Worm (Caenorhabditis elegans) whole organism, early embryonic: Measurements from ENCODE around the gene F52H3.6.

Experiments used
- B0310.2 ChIP-seq: sonication (generic microtip); optimal IDR thresholded peaks from 2 replicates; lab custom pipeline; 2016; ENCODE audit warnings: mild to moderate bottlenecking, missing genetic modification characterization, missing compliant biosample characterization
- F13C5.2 ChIP-seq: sonication (generic microtip); optimal IDR thresholded peaks from 2 replicates; lab custom pipeline; 2017; ENCODE audit warnings: mild to moderate bottlenecking, missing genetic modification characterization, inconsistent platforms, missing compliant biosample characterization
- aly-1 ChIP-seq: sonication (generic microtip); optimal IDR thresholded peaks from 2 replicates; lab custom pipeline; 2016; ENCODE audit warnings: missing genetic modification characterization, missing compliant biosample characterization
- ama-1 ChIP-seq: fragments of 150-350 bp; optimal IDR thresholded peaks from 2 replicates; lab custom pipeline; 2014
- ceh-13 ChIP-seq: fragments of 200-800 bp; sonication (Bioruptor generic); optimal IDR thresholded peaks from 2 replicates; lab custom pipeline; 2018; ENCODE audit warnings: mild to moderate bottlenecking, missing genetic modification characterization, missing compliant biosample characterization
- ceh-36 ChIP-seq: sonication (generic microtip); optimal IDR thresholded peaks from 2 replicates; lab custom pipeline; 2016; ENCODE audit warnings: missing genetic modification characterization, inconsistent platforms, missing compliant biosample characterization
- ets-7 ChIP-seq: sonication (generic microtip); optimal IDR thresholded peaks from 2 replicates; lab custom pipeline; 2016; ENCODE audit warnings: missing genotype, missing genetic modification characterization, missing compliant biosample characterization
- flt-1 ChIP-seq: fragments of 200-800 bp; sonication (Bioruptor generic); IDR thresholded peaks from 2 replicates; pipeline ENCODE4 v1.3.6; 2022; ENCODE audit warnings: missing genetic modification characterization, missing compliant biosample characterization
- hmbx-1 ChIP-seq: sonication (generic microtip); optimal IDR thresholded peaks from 2 replicates; lab custom pipeline; 2016; ENCODE audit warnings: mild to moderate bottlenecking, missing genetic modification characterization, missing compliant biosample characterization
- hmg-4 ChIP-seq: fragments of 200-800 bp; sonication (Bioruptor generic); optimal IDR thresholded peaks from 2 replicates; lab custom pipeline; 2018; ENCODE audit warnings: mild to moderate bottlenecking, missing genetic modification characterization, missing compliant biosample characterization
- hnd-1 ChIP-seq: sonication (generic microtip); optimal IDR thresholded peaks from 2 replicates; lab custom pipeline; 2016; ENCODE audit warnings: missing genetic modification characterization, missing compliant biosample characterization
- pes-1 ChIP-seq: fragments of 200-800 bp; sonication (Bioruptor generic); IDR thresholded peaks from 2 replicates; pipeline ENCODE4 v1.3.6; 2022; ENCODE audit warnings: missing genetic modification reagents, missing genetic modification characterization, missing compliant biosample characterization
- scrt-1 ChIP-seq: fragments of 200-800 bp; sonication (Bioruptor generic); IDR thresholded peaks from 2 replicates; pipeline ENCODE4 v1.3.6; 2022; ENCODE audit warnings: missing genetic modification characterization, missing compliant biosample characterization
- sea-1 ChIP-seq: fragments of 200-800 bp; sonication (Bioruptor generic); conservative IDR thresholded peaks from 2 replicates; pipeline ENCODE4 v1.3.6; 2022; ENCODE audit warnings: missing genetic modification characterization, missing compliant biosample characterization
- tbx-11 ChIP-seq: fragments of 200-800 bp; sonication (Bioruptor generic); IDR thresholded peaks from 2 replicates; pipeline ENCODE4 v1.3.6; 2022; ENCODE audit warnings: missing genetic modification characterization, missing compliant biosample characterization
- tbx-37 ChIP-seq: fragments of 200-800 bp; sonication (Bioruptor generic); conservative IDR thresholded peaks from 2 replicates; pipeline ENCODE4 v1.3.6; 2022; ENCODE audit warnings: missing genetic modification reagents, missing genetic modification characterization, missing compliant biosample characterization
- tra-4 ChIP-seq: sonication (generic microtip); optimal IDR thresholded peaks from 2 replicates; lab custom pipeline; 2017; ENCODE audit warnings: missing genetic modification characterization, missing compliant biosample characterization

F52H3.6 gene

DNA sequence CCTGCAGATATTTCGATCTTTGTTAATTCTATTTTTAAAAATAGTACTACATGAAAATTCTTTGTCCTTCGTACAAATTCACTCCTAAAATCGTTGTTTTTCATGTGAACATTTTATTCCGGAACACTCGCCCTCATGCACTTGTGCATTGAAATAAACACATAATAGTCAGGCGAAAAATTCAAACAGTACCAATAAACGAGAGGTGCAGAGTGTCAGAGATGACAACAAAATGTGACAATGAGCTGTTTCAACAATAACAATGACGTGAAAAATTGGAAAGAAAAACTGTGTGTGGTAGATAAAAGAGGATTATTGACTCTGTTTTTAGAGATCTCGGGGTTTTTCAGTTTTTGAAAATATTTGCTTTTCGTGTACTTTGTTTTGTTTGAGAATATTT lies at the start of gene F52H3.6:
Gene F52H3.6, minus strand, starts transcription at position 228 of the 400 bp plus-strand sequence.
- no peak for TF ChIP-seq pes-1 (GFP tag; lab: Robert Waterston, UW)
- no peak for TF ChIP-seq F13C5.2 (tag; lab: Kevin White, UChicago)
- TF ChIP-seq aly-1 (tag; lab: Kevin White, UChicago) = no peak
- TF ChIP-seq flt-1 (GFP tag; lab: Robert Waterston, UW) = no peak
- TF ChIP-seq B0310.2 (tag; lab: Kevin White, UChicago) = no peak
- TF ChIP-seq tbx-11 (GFP tag; lab: Robert Waterston, UW) = no peak
- TF ChIP-seq hnd-1 (tag; lab: Kevin White, UChicago) = no peak
- no peak for TF ChIP-seq tbx-37 (GFP tag; lab: Robert Waterston, UW)
- TF ChIP-seq hmg-4 (GFP tag; lab: Kevin White, UChicago) = no peak
- TF ChIP-seq ceh-13 (GFP tag; lab: Kevin White, UChicago) = no peak
- TF ChIP-seq sea-1 (GFP tag; lab: Robert Waterston, UW) = no peak
- TF ChIP-seq ets-7 = no peak
- TF ChIP-seq ama-1 (lab: Kevin White, UChicago) = no peak
- no peak for TF ChIP-seq hmbx-1 (tag; lab: Kevin White, UChicago)
- TF ChIP-seq tra-4 = no peak
- no peak for TF ChIP-seq ceh-36 (tag; lab: Kevin White, UChicago)
- TF ChIP-seq scrt-1 (GFP tag; lab: Robert Waterston, UW) = no peak

DNA sequence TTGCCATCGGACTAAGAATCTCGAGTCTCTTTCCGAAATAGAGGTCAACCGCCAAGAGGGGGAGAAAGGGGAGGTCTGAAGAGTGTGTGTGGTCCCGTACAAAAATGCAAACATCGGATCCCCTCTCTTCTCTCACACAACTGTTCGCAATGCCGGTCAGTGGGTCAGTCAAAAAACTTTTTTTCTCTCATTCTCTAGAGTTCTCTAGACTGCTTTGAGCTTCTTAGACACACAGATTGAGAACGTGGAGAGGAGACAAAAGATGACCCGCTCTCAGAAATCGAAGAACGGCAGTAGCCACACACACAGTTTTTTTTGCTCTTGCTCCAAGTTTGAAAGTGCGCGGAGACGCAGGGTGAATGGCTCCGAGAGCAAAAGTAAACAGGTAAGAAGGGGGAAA lies 47.6 kb upstream of the F52H3.6 start:
- TF ChIP-seq hmg-4 (GFP tag; lab: Kevin White, UChicago) = peak; percentile 67
- peak; percentile 29 for TF ChIP-seq B0310.2 (tag; lab: Kevin White, UChicago)
- TF ChIP-seq ama-1 (lab: Kevin White, UChicago) = no peak
- peak; percentile 49; the same call in 1 of the 2 replicates for TF ChIP-seq pes-1 (GFP tag; lab: Robert Waterston, UW)

DNA sequence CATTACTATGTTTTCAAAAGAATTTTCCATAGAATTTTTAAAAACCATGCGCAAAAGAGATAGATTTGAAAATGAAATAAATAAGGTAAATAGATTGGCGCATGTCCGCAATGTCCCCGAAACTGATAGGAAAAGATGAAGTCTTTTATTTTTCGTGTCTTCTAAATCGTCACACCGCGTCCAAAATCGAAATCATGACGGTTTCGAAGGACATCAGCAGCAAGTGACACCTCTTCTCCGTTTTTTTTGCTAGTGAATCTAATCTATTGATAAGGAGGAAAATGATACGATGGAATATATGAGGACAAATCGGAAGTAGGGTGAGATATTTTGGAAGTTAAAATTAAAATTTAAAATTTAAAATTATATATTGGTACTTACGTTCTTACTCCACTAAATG lies 45.8 kb upstream of the F52H3.6 start:
- no peak for TF ChIP-seq ets-7
- TF ChIP-seq tbx-11 (GFP tag; lab: Robert Waterston, UW) = no peak
- TF ChIP-seq scrt-1 (GFP tag; lab: Robert Waterston, UW) = no peak
- no peak for TF ChIP-seq hnd-1 (tag; lab: Kevin White, UChicago)
- TF ChIP-seq ama-1 (lab: Kevin White, UChicago) = no peak
- no peak for TF ChIP-seq hmbx-1 (tag; lab: Kevin White, UChicago)
- TF ChIP-seq hmg-4 (GFP tag; lab: Kevin White, UChicago) = no peak
- TF ChIP-seq ceh-13 (GFP tag; lab: Kevin White, UChicago) = no peak
- no peak for TF ChIP-seq F13C5.2 (tag; lab: Kevin White, UChicago)
- no peak for TF ChIP-seq flt-1 (GFP tag; lab: Robert Waterston, UW)
- TF ChIP-seq B0310.2 (tag; lab: Kevin White, UChicago) = no peak

DNA sequence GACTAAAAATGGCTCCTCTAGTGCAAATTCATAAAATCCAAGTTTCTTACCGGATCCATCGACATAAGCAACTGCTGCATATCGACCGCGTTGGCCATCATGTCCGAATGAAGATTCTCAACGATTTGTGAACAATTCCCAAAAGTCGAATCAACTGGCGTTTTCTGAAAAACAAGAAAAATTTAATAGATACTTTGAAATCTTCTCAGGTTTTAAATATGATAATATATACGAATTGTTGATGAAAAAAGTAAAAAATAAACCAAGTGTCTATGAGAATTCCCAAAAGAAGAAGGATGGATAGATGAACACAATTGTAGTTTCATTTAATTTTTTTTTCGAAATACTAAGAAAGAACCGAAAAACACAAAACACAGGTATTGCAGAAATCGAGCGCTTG lies 39.6 kb upstream of the F52H3.6 start, which contains the start of gene die-1:
Gene die-1, minus strand, starts transcription at position 101 of the 400 bp plus-strand sequence.
- no peak for TF ChIP-seq hnd-1 (tag; lab: Kevin White, UChicago)
- TF ChIP-seq hmg-4 (GFP tag; lab: Kevin White, UChicago) = no peak
- TF ChIP-seq tbx-11 (GFP tag; lab: Robert Waterston, UW) = no peak
- TF ChIP-seq hmbx-1 (tag; lab: Kevin White, UChicago) = no peak
- no peak for TF ChIP-seq ets-7
- TF ChIP-seq scrt-1 (GFP tag; lab: Robert Waterston, UW) = no peak
- TF ChIP-seq B0310.2 (tag; lab: Kevin White, UChicago) = no peak
- no peak for TF ChIP-seq aly-1 (tag; lab: Kevin White, UChicago)
- TF ChIP-seq sea-1 (GFP tag; lab: Robert Waterston, UW) = no peak
- no peak for TF ChIP-seq ceh-13 (GFP tag; lab: Kevin White, UChicago)
- TF ChIP-seq ama-1 (lab: Kevin White, UChicago) = no peak
- no peak for TF ChIP-seq flt-1 (GFP tag; lab: Robert Waterston, UW)
- TF ChIP-seq F13C5.2 (tag; lab: Kevin White, UChicago) = no peak
- no peak for TF ChIP-seq tra-4
- no peak for TF ChIP-seq tbx-37 (GFP tag; lab: Robert Waterston, UW)
- TF ChIP-seq ceh-36 (tag; lab: Kevin White, UChicago) = no peak
- TF ChIP-seq pes-1 (GFP tag; lab: Robert Waterston, UW) = no peak

DNA sequence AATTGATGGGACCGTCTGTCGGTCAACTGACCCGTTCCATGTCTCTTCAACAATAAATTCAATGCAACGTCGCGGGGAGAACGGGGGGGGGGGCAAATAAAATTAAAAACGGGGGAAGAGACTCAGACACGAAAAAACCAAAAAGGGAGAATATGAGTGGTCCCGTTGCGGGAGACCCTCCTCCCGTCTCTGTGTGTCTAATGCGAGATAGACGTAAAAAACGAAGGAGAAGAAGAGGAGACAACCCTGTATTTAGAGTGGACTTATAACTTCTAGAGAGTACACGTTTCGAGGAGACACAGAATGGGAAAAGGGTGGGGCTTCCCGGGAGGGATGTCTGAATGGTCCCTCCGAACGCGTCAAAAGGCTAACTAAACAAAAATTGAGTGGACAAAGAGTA lies 37.2 kb upstream of the F52H3.6 start:
- TF ChIP-seq pes-1 (GFP tag; lab: Robert Waterston, UW) (peak; percentile 55), ama-1 (lab: Kevin White, UChicago) (no peak), sea-1 (GFP tag; lab: Robert Waterston, UW) (0 out of 2 replicates have a peak, but pooled peaks have one; percentile 46), scrt-1 (GFP tag; lab: Robert Waterston, UW) (0 out of 2 replicates have a peak, but pooled peaks have one; percentile 43), tbx-37 (GFP tag; lab: Robert Waterston, UW) (no peak), hmg-4 (GFP tag; lab: Kevin White, UChicago) (peak; percentile 83), ets-7 (no peak), tbx-11 (GFP tag; lab: Robert Waterston, UW) (no peak), hnd-1 (tag; lab: Kevin White, UChicago) (no peak), ceh-13 (GFP tag; lab: Kevin White, UChicago) (no peak), hmbx-1 (tag; lab: Kevin White, UChicago) (no peak), aly-1 (tag; lab: Kevin White, UChicago) (no peak), tra-4 (no peak), flt-1 (GFP tag; lab: Robert Waterston, UW) (peak; percentile 49; the same call in 1 of the 2 replicates), ceh-36 (tag; lab: Kevin White, UChicago) (peak; percentile 5), B0310.2 (tag; lab: Kevin White, UChicago) (no peak), F13C5.2 (tag; lab: Kevin White, UChicago) (no peak)

DNA sequence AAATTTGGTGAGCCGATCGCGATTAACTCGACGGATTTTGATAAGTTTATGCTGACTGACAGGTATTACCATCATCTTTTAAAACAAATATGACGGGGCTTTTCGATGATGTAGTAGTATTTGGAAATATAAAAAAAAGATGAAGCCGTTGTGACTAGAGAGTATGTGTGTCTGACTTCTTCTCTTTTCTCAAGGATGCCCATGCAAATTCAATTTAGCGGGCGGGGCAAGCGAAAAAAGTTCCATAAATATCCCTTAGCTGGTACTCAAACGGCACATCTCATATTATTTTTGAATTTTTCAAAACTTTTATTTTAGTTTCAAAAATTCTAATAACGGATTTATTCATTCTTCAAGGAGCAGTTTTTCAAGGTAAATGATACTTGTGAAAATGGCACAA lies 32.3 kb upstream of the F52H3.6 start, which contains the start of gene stg-1:
Gene stg-1, minus strand, starts transcription at position 153 of the 400 bp plus-strand sequence.
- TF ChIP-seq scrt-1 (GFP tag; lab: Robert Waterston, UW) (no peak), aly-1 (tag; lab: Kevin White, UChicago) (no peak), ama-1 (lab: Kevin White, UChicago) (no peak), tbx-11 (GFP tag; lab: Robert Waterston, UW) (no peak), pes-1 (GFP tag; lab: Robert Waterston, UW) (no peak), hnd-1 (tag; lab: Kevin White, UChicago) (no peak), hmbx-1 (tag; lab: Kevin White, UChicago) (no peak), B0310.2 (tag; lab: Kevin White, UChicago) (no peak), tra-4 (no peak), flt-1 (GFP tag; lab: Robert Waterston, UW) (no peak), hmg-4 (GFP tag; lab: Kevin White, UChicago) (no peak), ets-7 (no peak), F13C5.2 (tag; lab: Kevin White, UChicago) (no peak), sea-1 (GFP tag; lab: Robert Waterston, UW) (no peak), tbx-37 (GFP tag; lab: Robert Waterston, UW) (no peak), ceh-36 (tag; lab: Kevin White, UChicago) (no peak), ceh-13 (GFP tag; lab: Kevin White, UChicago) (no peak)
